Worm (Caenorhabditis elegans) whole organism, L4/young adult: ENCODE results near the gene snr-3.

ENCODE experiments used
- W03F9.2 ChIP-seq: fragments of 150-350 bp; optimal IDR thresholded peaks from 2 replicates; lab custom pipeline; 2014; ENCODE audit warnings: missing biosample characterization, missing genetic modification characterization
- dao-5 ChIP-seq: sonication (generic microtip); optimal IDR thresholded peaks from 2 replicates; lab custom pipeline; 2016; ENCODE audit warnings: missing genotype, missing genetic modification characterization, moderate library complexity, missing compliant biosample characterization
- him-1 ChIP-seq: sonication (generic microtip); optimal IDR thresholded peaks from 2 replicates; lab custom pipeline; 2016; ENCODE audit warnings: missing genotype, missing genetic modification reagents, missing genetic modification characterization, missing compliant biosample characterization

DNA sequence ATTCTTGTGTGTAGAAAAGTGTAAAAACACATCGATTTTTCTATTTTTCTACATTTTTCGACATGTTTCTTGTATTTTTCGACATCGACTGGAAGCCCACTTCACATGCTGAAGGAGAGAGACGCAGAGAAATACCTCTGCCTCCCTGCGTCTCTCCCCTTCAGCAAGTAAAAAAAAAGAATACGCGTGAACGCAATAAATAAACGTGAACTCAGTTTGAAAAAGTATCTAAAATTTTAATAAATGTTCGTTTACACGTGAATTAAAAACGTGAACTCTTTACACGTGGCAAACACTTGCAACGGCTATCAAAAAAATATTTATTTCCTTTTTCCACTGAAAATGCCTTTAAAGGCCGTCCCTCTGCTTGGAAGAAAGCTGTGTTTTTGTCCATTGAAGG, 13.3 kb upstream of the snr-3 start, which contains the start of gene R05G9.1:
- no peak for TF ChIP-seq dao-5 (tag; lab: Kevin White, UChicago)
- TF ChIP-seq him-1, result no peak
- TF ChIP-seq W03F9.2, result no peak
